Fruit fly (Drosophila melanogaster): ENCODE measurements around the gene CG14957.

Gene CG14957

dm6 chr3L:3179474-3179873 lies 7.9 kb upstream of the CG14957 start:
- TF ChIP-seq CG1620 (GFP tag; optimal IDR thresholded peaks at IDR 0.05) (peak; percentile 47), tj (GFP tag; optimal IDR thresholded peaks at IDR 0.05) (peak; percentile 69), kay (GFP tag; ENCODE audit: borderline replicate concordance) (no peak), CG7045 (GFP tag; optimal IDR thresholded peaks at IDR 0.05) (peak; percentile 78), Mnt (GFP tag; optimal IDR thresholded peaks at IDR 0.05) (no peak), CG11617 (GFP tag; optimal IDR thresholded peaks at IDR 0.05) (peak; percentile 27), CG5204 (GFP tag; optimal IDR thresholded peaks at IDR 0.05) (no peak), Clk (GFP tag; optimal IDR thresholded peaks at IDR 0.05) (no peak), CG7101 (tag; optimal IDR thresholded peaks at IDR 0.05) (peak; percentile 68), cic (GFP tag; optimal IDR thresholded peaks at IDR 0.05) (no peak), pad (GFP tag; optimal IDR thresholded peaks at IDR 0.05) (peak; percentile 36), ovo (GFP tag; optimal IDR thresholded peaks at IDR 0.05) (no peak), Crg-1 (GFP tag; optimal IDR thresholded peaks at IDR 0.05) (peak; percentile 11), cnc (optimal IDR thresholded peaks at IDR 0.05) (no peak), bab1 (GFP tag; optimal IDR thresholded peaks at IDR 0.05) (peak; percentile 93), toe (GFP tag; optimal IDR thresholded peaks at IDR 0.05) (peak; percentile 3), Hr96 (GFP tag; optimal IDR thresholded peaks at IDR 0.05) (peak; percentile 36), CG12768 (GFP tag; optimal IDR thresholded peaks at IDR 0.05) (peak; percentile 18), CG33017 (tag; optimal IDR thresholded peaks at IDR 0.05) (peak; percentile 73), CG14711 (tag; optimal IDR thresholded peaks at IDR 0.05) (peak; percentile 70)

- TF ChIP-seq CG33017 (tag; optimal IDR thresholded peaks at IDR 0.05), result no peak
- TF ChIP-seq ovo (GFP tag; optimal IDR thresholded peaks at IDR 0.05), result no peak
- TF ChIP-seq cnc (optimal IDR thresholded peaks at IDR 0.05), result no peak
- no peak for TF ChIP-seq CG12768 (GFP tag; optimal IDR thresholded peaks at IDR 0.05)
These were observed 3.3 kb upstream of the CG14957 start, which contains the start of gene CG42494 for dm6 chr3L:3184104-3184503. TSS of gene CG42494 (plus strand) at chr3L:3184404.

- TF ChIP-seq CG33017 (tag; optimal IDR thresholded peaks at IDR 0.05) (no peak), cnc (optimal IDR thresholded peaks at IDR 0.05) (no peak), cic (GFP tag; optimal IDR thresholded peaks at IDR 0.05) (no peak)
These were observed 999 bp upstream of the CG14957 start, which contains the start of gene CG32284 for dm6 chr3L:3186364-3186763. TSS of gene CG32284 (plus strand) at chr3L:3186664.

- TF ChIP-seq CG33017 (tag; optimal IDR thresholded peaks at IDR 0.05), result no peak
- TF ChIP-seq CG7101 (tag; optimal IDR thresholded peaks at IDR 0.05), result no peak
- TF ChIP-seq CG1620 (GFP tag; optimal IDR thresholded peaks at IDR 0.05), result no peak
- TF ChIP-seq Crg-1 (GFP tag; optimal IDR thresholded peaks at IDR 0.05), result no peak
- TF ChIP-seq tj (GFP tag; optimal IDR thresholded peaks at IDR 0.05), result no peak
- TF ChIP-seq CG5204 (GFP tag; optimal IDR thresholded peaks at IDR 0.05), result no peak
- no peak for TF ChIP-seq cnc (optimal IDR thresholded peaks at IDR 0.05)
- no peak for TF ChIP-seq ovo (GFP tag; optimal IDR thresholded peaks at IDR 0.05)
- no peak for TF ChIP-seq Clk (GFP tag; optimal IDR thresholded peaks at IDR 0.05)
These were observed 2.3 kb downstream of the CG14957 start, which contains the start of the genes CG42525 and CG14958 for dm6 chr3L:3189647-3190046. TSS of gene CG42525 (minus strand) at chr3L:3189747. TSS of gene CG14958 (plus strand) at chr3L:3189978.

dm6 chr3L:3192333-3192894 lies 5.1 kb downstream of the CG14957 start, which contains the start of gene CG14965:
TSS of gene CG14965 (minus strand) at chr3L:3192491.
- TF ChIP-seq bab1 (GFP tag; optimal IDR thresholded peaks at IDR 0.05), result no peak
- TF ChIP-seq CG12768 (GFP tag; optimal IDR thresholded peaks at IDR 0.05), result no peak
- TF ChIP-seq CG7045 (GFP tag; optimal IDR thresholded peaks at IDR 0.05), result no peak
- TF ChIP-seq Clk (GFP tag; optimal IDR thresholded peaks at IDR 0.05), result no peak
- TF ChIP-seq cic (GFP tag; optimal IDR thresholded peaks at IDR 0.05), result no peak
- TF ChIP-seq Hr96 (GFP tag; optimal IDR thresholded peaks at IDR 0.05), result no peak
- no peak for TF ChIP-seq CG33017 (tag; optimal IDR thresholded peaks at IDR 0.05)
- no peak for TF ChIP-seq tj (GFP tag; optimal IDR thresholded peaks at IDR 0.05)
- no peak for TF ChIP-seq Mnt (GFP tag; optimal IDR thresholded peaks at IDR 0.05)

dm6 chr3L:3192912-3193311 lies 5.5 kb downstream of the CG14957 start, which contains the start of gene Hsp83:
TSS of gene Hsp83 (plus strand) at chr3L:3192969.
- TF ChIP-seq cic (GFP tag; optimal IDR thresholded peaks at IDR 0.05) (peak; percentile 99), tj (GFP tag; optimal IDR thresholded peaks at IDR 0.05) (peak; percentile 87), Clk (GFP tag; optimal IDR thresholded peaks at IDR 0.05) (peak; percentile 92), CG12768 (GFP tag; optimal IDR thresholded peaks at IDR 0.05) (peak; percentile 99), CG1620 (GFP tag; optimal IDR thresholded peaks at IDR 0.05) (peak; percentile 91), pad (GFP tag; optimal IDR thresholded peaks at IDR 0.05) (peak; percentile 91), CG11617 (GFP tag; optimal IDR thresholded peaks at IDR 0.05) (peak; percentile 99), CG7045 (GFP tag; optimal IDR thresholded peaks at IDR 0.05) (peak; percentile 99), cnc (optimal IDR thresholded peaks at IDR 0.05) (no peak), bab1 (GFP tag; optimal IDR thresholded peaks at IDR 0.05) (peak; percentile 98), kay (GFP tag; ENCODE audit: borderline replicate concordance) (peak; percentile 98), CG7101 (tag; optimal IDR thresholded peaks at IDR 0.05) (peak; percentile 99), CG14711 (tag; optimal IDR thresholded peaks at IDR 0.05) (peak; percentile 86), CG5204 (GFP tag; optimal IDR thresholded peaks at IDR 0.05) (peak; percentile 96), ovo (GFP tag; optimal IDR thresholded peaks at IDR 0.05) (peak; percentile 96), Hr96 (GFP tag; optimal IDR thresholded peaks at IDR 0.05) (peak; percentile 97), CG33017 (tag; optimal IDR thresholded peaks at IDR 0.05) (peak; percentile 99), Mnt (GFP tag; optimal IDR thresholded peaks at IDR 0.05) (peak; percentile 98), toe (GFP tag; optimal IDR thresholded peaks at IDR 0.05) (peak; percentile 86), Crg-1 (GFP tag; optimal IDR thresholded peaks at IDR 0.05) (peak; percentile 99)

Data from whole organism, adult.